Fruit fly (Drosophila melanogaster) whole organism, prepupa: ENCODE results near the gene Pdk1.

Source experiments
- CG10631 ChIP-seq: fragments of 200-800 bp; sonication (Bioruptor generic); optimal IDR thresholded peaks from 2 replicates; lab custom pipeline; 2016; ENCODE audit warnings: missing biosample characterization, missing genetic modification characterization
- CG10669 ChIP-seq: fragments of 200-800 bp; sonication (Bioruptor generic); optimal IDR thresholded peaks from 3 replicates; lab custom pipeline; 2018; ENCODE audit warnings: missing biosample characterization, mild to moderate bottlenecking, missing genetic modification characterization, moderate library complexity
- CG11762 ChIP-seq: fragments of 200-800 bp; sonication (Bioruptor generic); optimal IDR thresholded peaks from 3 replicates; lab custom pipeline; 2016; ENCODE audit warnings: missing biosample characterization, missing genetic modification characterization; ENCODE audit not compliant: insufficient read depth
- CG1621 ChIP-seq: fragments of 200-800 bp; sonication (Bioruptor generic); optimal IDR thresholded peaks from 3 replicates; lab custom pipeline; 2018; ENCODE audit warnings: missing biosample characterization, mild to moderate bottlenecking, missing genetic modification characterization
- CG3032 ChIP-seq: fragments of 200-800 bp; optimal IDR thresholded peaks from 2 replicates; lab custom pipeline; 2019; ENCODE audit warnings: missing biosample characterization, mild to moderate bottlenecking, missing genetic modification characterization, moderate library complexity
- CG31627 ChIP-seq: fragments of 200-800 bp; sonication (Bioruptor generic); optimal IDR thresholded peaks from 3 replicates; lab custom pipeline; 2016; ENCODE audit warnings: missing biosample characterization, missing genetic modification characterization
- CG32006 ChIP-seq: fragments of 200-800 bp; sonication (Bioruptor generic); optimal IDR thresholded peaks from 3 replicates; lab custom pipeline; 2017; ENCODE audit warnings: missing biosample characterization, mild to moderate bottlenecking, missing genetic modification characterization
- CG6163 ChIP-seq: fragments of 200-800 bp; sonication (Bioruptor generic); IDR thresholded peaks from 3 replicates; pipeline ENCODE4 v1.3.6; 2022; ENCODE audit warnings: missing biosample characterization, missing genetic modification characterization
- CG6792 ChIP-seq: fragments of 200-800 bp; sonication (Bioruptor generic); optimal IDR thresholded peaks from 3 replicates; lab custom pipeline; 2016; ENCODE audit warnings: missing biosample characterization, missing genetic modification characterization
- CG6808 ChIP-seq: fragments of 200-800 bp; sonication (Bioruptor generic); optimal IDR thresholded peaks from 3 replicates; lab custom pipeline; 2017; ENCODE audit warnings: missing biosample characterization, missing genetic modification characterization, mild to moderate bottlenecking, moderate library complexity, missing genetic modification reagents
- CG7368 ChIP-seq: fragments of 200-800 bp; sonication (Bioruptor generic); optimal IDR thresholded peaks from 3 replicates; lab custom pipeline; 2016; ENCODE audit warnings: missing biosample characterization, missing genetic modification characterization
- CG8119 ChIP-seq: fragments of 200-800 bp; sonication (Bioruptor generic); IDR thresholded peaks from 3 replicates; pipeline ENCODE4 v1.3.6; 2022; ENCODE audit warnings: missing biosample characterization, missing genetic modification characterization
- CG8632 ChIP-seq: fragments of 200-800 bp; sonication (Bioruptor generic); optimal IDR thresholded peaks from 3 replicates; lab custom pipeline; 2016; ENCODE audit warnings: missing biosample characterization, missing genetic modification characterization
- Eip78C ChIP-seq: fragments of 200-800 bp; sonication (Bioruptor generic); peaks from one replicate; lab custom pipeline; 2016; ENCODE audit warnings: missing biosample characterization, missing genetic modification characterization
- Eip93F ChIP-seq: fragments of 200-800 bp; sonication (Bioruptor generic); optimal IDR thresholded peaks from 2 replicates; lab custom pipeline; 2016; ENCODE audit warnings: missing biosample characterization, mild to moderate bottlenecking, missing genetic modification characterization
- Ets96B ChIP-seq: fragments of 200-800 bp; optimal IDR thresholded peaks from 2 replicates; lab custom pipeline; 2019; ENCODE audit warnings: missing biosample characterization, mild to moderate bottlenecking, missing genetic modification characterization, moderate library complexity
- Hr38 ChIP-seq: sonication (Bioruptor generic); optimal IDR thresholded peaks from 2 replicates; lab custom pipeline; 2016; ENCODE audit warnings: missing biosample characterization, missing genetic modification characterization
- Hr39 ChIP-seq: fragments of 200-800 bp; sonication (Bioruptor generic); optimal IDR thresholded peaks from 2 replicates; lab custom pipeline; 2016; ENCODE audit warnings: missing biosample characterization, missing genetic modification characterization
- OdsH ChIP-seq: fragments of 200-800 bp; sonication (Bioruptor generic); optimal IDR thresholded peaks from 3 replicates; lab custom pipeline; 2016; ENCODE audit warnings: missing biosample characterization, missing genetic modification characterization
- Smox ChIP-seq: fragments of 200-800 bp; sonication (Bioruptor generic); optimal IDR thresholded peaks from 3 replicates; lab custom pipeline; 2016; ENCODE audit warnings: missing biosample characterization, missing genetic modification characterization
- Sox14 ChIP-seq: fragments of 200-800 bp; sonication (Bioruptor generic); optimal IDR thresholded peaks from 3 replicates; lab custom pipeline; 2016; ENCODE audit warnings: missing biosample characterization, missing genetic modification characterization
- Sox15 ChIP-seq: fragments of 200-800 bp; sonication (Bioruptor generic); optimal IDR thresholded peaks from 3 replicates; lab custom pipeline; 2016; ENCODE audit warnings: missing biosample characterization, missing genetic modification characterization
- acj6 ChIP-seq: fragments of 200-800 bp; sonication (Bioruptor generic); optimal IDR thresholded peaks from 3 replicates; lab custom pipeline; 2016; ENCODE audit warnings: missing biosample characterization, missing genetic modification characterization
- dac ChIP-seq: fragments of 200-800 bp; sonication (Bioruptor generic); optimal IDR thresholded peaks from 2 replicates; lab custom pipeline; 2017; ENCODE audit warnings: missing biosample characterization, mild to moderate bottlenecking, missing genetic modification characterization
- dsx ChIP-seq: fragments of 200-800 bp; optimal IDR thresholded peaks from 3 replicates; lab custom pipeline; 2019; ENCODE audit warnings: missing biosample characterization, mild to moderate bottlenecking, missing genetic modification characterization, moderate library complexity; ENCODE audit not compliant: poor library complexity, severe bottlenecking
- fkh ChIP-seq: fragments of 200-800 bp; sonication (Bioruptor generic); optimal IDR thresholded peaks from 3 replicates; lab custom pipeline; 2017; ENCODE audit warnings: missing biosample characterization, mild to moderate bottlenecking, missing genetic modification characterization, moderate library complexity
- pdm3 ChIP-seq: fragments of 200-800 bp; sonication (Bioruptor generic); optimal IDR thresholded peaks from 3 replicates; lab custom pipeline; 2016; ENCODE audit warnings: missing biosample characterization, missing genetic modification characterization
- spab ChIP-seq: fragments of 200-800 bp; sonication (Bioruptor generic); optimal IDR thresholded peaks from 2 replicates; lab custom pipeline; 2017; ENCODE audit warnings: missing biosample characterization, mild to moderate bottlenecking, missing genetic modification characterization, missing genetic modification reagents
- svp ChIP-seq: fragments of 200-800 bp; sonication (Bioruptor generic); peaks from one replicate; lab custom pipeline; 2016; ENCODE audit warnings: missing biosample characterization, missing genetic modification characterization
- topi ChIP-seq: fragments of 200-800 bp; sonication (Bioruptor generic); optimal IDR thresholded peaks from 3 replicates; lab custom pipeline; 2016; ENCODE audit warnings: missing biosample characterization, missing genetic modification characterization
- vri ChIP-seq: fragments of 200-800 bp; sonication (Bioruptor generic); optimal IDR thresholded peaks from 3 replicates; lab custom pipeline; 2016; ENCODE audit warnings: missing biosample characterization, mild to moderate bottlenecking, missing genetic modification characterization

Pdk1 gene

DNA sequence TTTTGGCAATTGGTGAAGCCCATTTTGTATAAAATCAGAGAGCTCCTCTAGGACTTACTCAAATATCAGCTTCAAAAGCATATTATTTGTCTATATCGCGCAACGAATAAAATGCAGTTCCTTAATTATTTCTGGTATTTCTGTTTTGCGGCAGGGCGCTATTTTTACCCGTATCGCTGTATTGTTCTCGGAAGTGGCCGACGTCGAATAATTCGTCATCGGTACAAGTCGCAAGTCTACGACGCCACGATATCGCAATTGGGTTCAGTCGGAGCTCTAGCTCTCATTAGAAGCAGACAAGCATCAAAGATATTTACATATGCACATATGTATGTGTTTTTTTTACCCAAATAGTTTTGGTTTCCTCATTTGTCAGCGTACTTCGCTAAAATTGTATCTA lies 25.2 kb upstream of the Pdk1 start:
- TF ChIP-seq CG31627 (GFP tag; lab: Kevin White, UChicago) (no peak), Hr38 (GFP tag; lab: Kevin White, UChicago) (no peak), Sox14 (no peak), CG8119 (GFP tag; lab: Robert Waterston, UW) (no peak), acj6 (GFP tag; lab: Kevin White, UChicago) (no peak), Sox15 (no peak), svp (no peak), CG8632 (GFP tag; lab: Kevin White, UChicago) (no peak), OdsH (no peak), Eip93F (no peak)

DNA sequence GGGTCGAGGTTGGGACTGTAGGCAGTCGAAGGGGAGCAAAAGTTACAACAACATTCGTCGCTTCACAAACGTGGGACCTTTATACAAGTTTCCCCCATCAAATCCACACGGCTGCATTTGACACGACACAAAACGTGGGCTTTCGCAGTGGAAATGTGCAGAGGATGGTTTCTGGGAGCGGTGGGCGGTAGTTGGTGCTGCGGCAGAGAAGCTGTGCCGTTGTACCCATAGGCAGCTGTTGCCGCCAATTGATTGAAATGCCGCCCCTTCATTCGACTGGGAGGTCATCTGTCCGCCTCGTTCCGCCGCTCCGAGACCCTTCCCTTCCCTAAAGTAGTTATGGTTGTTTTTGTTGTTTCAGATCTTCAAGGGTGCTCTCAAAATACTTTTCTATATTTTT lies 20.2 kb upstream of the Pdk1 start:
- TF ChIP-seq dsx (GFP tag; lab: Kevin White, UChicago) (no peak), topi (GFP tag; lab: Kevin White, UChicago) (no peak), CG10631 (GFP tag; lab: Kevin White, UChicago) (no peak), CG11762 (GFP tag; lab: Kevin White, UChicago) (no peak), CG1621 (tag; lab: Kevin White, UChicago) (no peak), CG6808 (GFP tag; lab: Kevin White, UChicago) (no peak), CG6792 (GFP tag; lab: Kevin White, UChicago) (no peak), CG7368 (GFP tag; lab: Kevin White, UChicago) (no peak), CG6163 (GFP tag; lab: Robert Waterston, UW) (no peak), OdsH (no peak), Hr39 (GFP tag; lab: Kevin White, UChicago) (no peak), spab (GFP tag; lab: Kevin White, UChicago) (no peak), Eip78C (GFP tag; lab: Kevin White, UChicago) (no peak)
- TF ChIP-seq, all 60 proteins: peak for 0

DNA sequence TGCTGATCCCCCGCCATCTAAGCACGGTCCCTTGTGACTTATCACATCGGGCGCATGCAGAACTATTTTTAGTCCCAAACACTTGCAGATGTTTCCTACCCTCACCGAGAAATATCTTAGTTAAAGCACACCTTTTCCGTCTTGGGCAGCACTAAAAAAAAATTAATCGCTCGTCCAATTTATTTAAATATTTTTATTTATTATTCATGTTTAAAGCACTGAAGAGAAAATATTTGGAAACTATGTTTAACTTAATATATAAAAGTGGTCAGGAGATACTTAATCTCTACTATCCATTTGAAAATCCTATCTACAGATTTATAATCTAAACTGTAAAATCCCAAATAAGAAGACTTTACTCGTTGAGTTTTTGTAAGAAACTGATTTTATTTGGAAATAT lies 19.3 kb upstream of the Pdk1 start:
- TF ChIP-seq CG3032 (tag; lab: Kevin White, UChicago): peak; percentile 31
- peak; percentile 47 for TF ChIP-seq Eip78C (GFP tag; lab: Kevin White, UChicago)
- no peak for TF ChIP-seq vri (GFP tag; lab: Kevin White, UChicago)
- peak; percentile 7 for TF ChIP-seq OdsH
- peak; percentile 18 for TF ChIP-seq Ets96B (tag; lab: Kevin White, UChicago)
- peak; percentile 25 for TF ChIP-seq CG32006

DNA sequence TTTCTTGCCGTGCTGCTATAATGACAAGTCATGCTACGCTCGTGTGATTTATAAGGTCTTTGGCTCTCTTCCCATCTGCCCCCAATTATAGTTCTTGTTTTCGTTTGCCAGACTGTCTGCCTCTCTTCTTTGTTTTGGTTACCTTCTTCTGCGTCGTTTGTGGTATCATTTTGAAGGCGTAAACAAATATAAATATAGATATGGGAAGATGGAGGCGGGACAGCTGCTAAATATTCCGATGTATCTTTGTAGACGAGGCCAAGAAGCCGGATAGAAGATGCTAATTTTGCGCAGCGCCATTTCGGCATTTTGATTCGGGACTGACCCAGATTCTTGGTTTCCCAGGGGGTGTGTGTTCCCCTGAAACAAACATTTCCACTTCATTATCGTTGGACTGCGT lies 9.9 kb upstream of the Pdk1 start:
- TF ChIP-seq vri (GFP tag; lab: Kevin White, UChicago): no peak
- TF ChIP-seq fkh: peak; percentile 45

DNA sequence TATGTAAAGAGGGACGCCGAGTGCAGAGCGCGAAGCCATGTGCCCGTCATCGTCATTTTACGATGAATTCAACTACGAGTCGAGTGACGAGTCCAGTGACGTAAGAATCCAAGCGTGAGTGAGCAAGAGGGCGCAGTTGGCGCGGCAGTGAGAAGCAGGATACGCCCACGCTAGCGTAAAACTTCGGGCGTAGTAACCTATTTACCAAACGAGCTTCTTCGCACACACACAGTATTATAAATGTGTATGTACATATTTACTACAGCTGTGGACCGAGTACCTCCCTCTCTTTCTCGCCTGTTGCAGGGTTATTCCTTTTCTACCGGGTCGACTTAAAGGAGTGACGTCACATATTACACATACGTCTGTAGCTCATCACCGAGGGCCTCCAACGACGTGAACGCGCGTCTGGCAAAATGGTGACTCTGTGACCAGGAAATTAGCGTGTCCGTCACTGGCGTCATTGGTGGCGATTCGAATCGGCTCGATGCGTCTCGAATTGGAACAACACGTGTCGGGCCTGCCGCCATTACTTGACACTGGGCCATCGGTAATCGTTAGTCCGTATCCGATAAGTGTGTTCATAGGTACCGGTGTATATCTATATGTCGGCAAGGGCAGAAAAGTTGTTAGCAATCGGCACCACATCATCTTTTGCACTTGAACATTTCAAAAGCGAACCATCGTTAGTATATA lies 5.3 kb upstream of the Pdk1 start:
- TF ChIP-seq fkh (peak; percentile 26), dac (no peak), pdm3 (no peak), Smox (GFP tag; lab: Kevin White, UChicago) (no peak)

DNA sequence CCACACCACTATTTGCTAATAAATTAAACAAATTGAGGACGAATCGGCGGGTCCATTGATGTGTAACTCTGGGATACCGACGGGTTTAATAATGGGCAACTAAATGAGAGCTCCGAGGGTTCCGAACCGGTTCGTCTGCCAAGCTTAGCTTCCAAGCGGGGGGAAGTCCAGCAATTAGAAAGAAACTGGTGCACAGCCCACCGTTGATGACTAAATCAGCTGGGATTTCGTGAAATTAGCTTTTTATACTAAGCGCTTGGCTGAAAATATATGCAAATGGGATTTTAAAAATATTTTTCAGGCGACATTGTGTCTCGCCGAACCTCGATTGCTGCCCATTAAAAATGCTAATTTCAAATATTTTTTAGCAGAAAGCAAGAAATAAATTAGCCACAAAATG lies 1.8 kb upstream of the Pdk1 start:
- peak; percentile 2 for TF ChIP-seq Eip78C (GFP tag; lab: Kevin White, UChicago)
- TF ChIP-seq CG10669 (GFP tag; lab: Kevin White, UChicago): no peak
